Worm (Caenorhabditis elegans) whole organism, L3 larva: ENCODE measurements around the gene daf-14.

Experiments used
- aly-2 ChIP-seq: fragments of 150-350 bp; optimal IDR thresholded peaks from 2 replicates; lab custom pipeline; 2014; ENCODE audit warnings: missing biosample characterization, missing genetic modification characterization
- ama-1 ChIP-seq: fragments of 150-350 bp; optimal IDR thresholded peaks from 2 replicates; lab custom pipeline; 2018
- ceh-16 ChIP-seq: sonication (generic microtip); optimal IDR thresholded peaks from 2 replicates; lab custom pipeline; 2017; ENCODE audit warnings: missing biosample characterization, missing genetic modification characterization
- daf-12 ChIP-seq: fragments of 150-350 bp; optimal IDR thresholded peaks from 2 replicates; lab custom pipeline; 2014; ENCODE audit warnings: missing biosample characterization, missing genetic modification reagents, missing genetic modification characterization
- egl-27 ChIP-seq: sonication (generic microtip); optimal IDR thresholded peaks from 4 replicates; lab custom pipeline; 2017; ENCODE audit warnings: missing biosample characterization, missing genetic modification reagents, missing genetic modification characterization
- elt-1 ChIP-seq: fragments of 150-350 bp; optimal IDR thresholded peaks from 2 replicates; lab custom pipeline; 2014; ENCODE audit warnings: missing biosample characterization, missing genetic modification characterization
- elt-2 ChIP-seq: sonication (generic microtip); optimal IDR thresholded peaks from 2 replicates; lab custom pipeline; 2016; ENCODE audit warnings: missing genetic modification reagents, mild to moderate bottlenecking, missing genetic modification characterization, missing compliant biosample characterization
- eor-1 ChIP-seq, 2 experiments: fragments of 150-350 bp; optimal IDR thresholded peaks; 2 replicates each; lab custom pipeline; 2014 to 2018; ENCODE audit warnings: missing biosample characterization in 2 of 2, missing genetic modification characterization in 2 of 2
- fkh-10 ChIP-seq: sonication (generic microtip); optimal IDR thresholded peaks from 2 replicates; lab custom pipeline; 2017; ENCODE audit warnings: missing biosample characterization, missing genetic modification reagents, missing genetic modification characterization
- fkh-2 ChIP-seq: fragments of 150-350 bp; optimal IDR thresholded peaks from 2 replicates; lab custom pipeline; 2014; ENCODE audit warnings: missing biosample characterization, missing genetic modification reagents, missing genetic modification characterization
- fos-1 ChIP-seq: fragments of 150-350 bp; optimal IDR thresholded peaks from 2 replicates; lab custom pipeline; 2014; ENCODE audit warnings: missing biosample characterization, missing genetic modification characterization
- hmg-11 ChIP-seq: sonication (generic microtip); optimal IDR thresholded peaks from 2 replicates; lab custom pipeline; 2016; ENCODE audit warnings: missing genetic modification characterization, missing compliant biosample characterization
- jun-1 ChIP-seq: fragments of 150-350 bp; optimal IDR thresholded peaks from 2 replicates; lab custom pipeline; 2014; ENCODE audit warnings: missing biosample characterization, missing genetic modification reagents, missing genetic modification characterization
- lin-15B ChIP-seq: fragments of 150-350 bp; optimal IDR thresholded peaks from 2 replicates; lab custom pipeline; 2014; ENCODE audit warnings: missing biosample characterization, missing genetic modification characterization
- lin-39 ChIP-seq: fragments of 150-350 bp; optimal IDR thresholded peaks from 2 replicates; lab custom pipeline; 2018; ENCODE audit warnings: missing biosample characterization, missing genetic modification reagents, missing genetic modification characterization
- mdl-1 ChIP-seq: fragments of 150-350 bp; optimal IDR thresholded peaks from 2 replicates; lab custom pipeline; 2014; ENCODE audit warnings: missing biosample characterization, missing genetic modification characterization
- mml-1 ChIP-seq: fragments of 150-350 bp; sonication (generic microtip); optimal IDR thresholded peaks from 3 replicates; lab custom pipeline; 2014; ENCODE audit warnings: missing biosample characterization, missing genetic modification characterization
- nhr-11 ChIP-seq: fragments of 150-350 bp; optimal IDR thresholded peaks from 2 replicates; lab custom pipeline; 2014; ENCODE audit warnings: missing biosample characterization, missing genetic modification characterization
- nhr-12 ChIP-seq: fragments of 150-350 bp; optimal IDR thresholded peaks from 2 replicates; lab custom pipeline; 2014; ENCODE audit warnings: missing biosample characterization, missing genetic modification characterization
- nhr-23 ChIP-seq: fragments of 150-350 bp; optimal IDR thresholded peaks from 2 replicates; lab custom pipeline; 2014; ENCODE audit warnings: missing biosample characterization, missing genetic modification reagents, missing genetic modification characterization
- nhr-237 ChIP-seq: fragments of 150-350 bp; optimal IDR thresholded peaks from 2 replicates; lab custom pipeline; 2014; ENCODE audit warnings: missing biosample characterization, missing genetic modification characterization
- nhr-28 ChIP-seq: fragments of 150-350 bp; optimal IDR thresholded peaks from 2 replicates; lab custom pipeline; 2014; ENCODE audit warnings: missing biosample characterization, missing genetic modification characterization
- nhr-43 ChIP-seq: sonication (generic microtip); optimal IDR thresholded peaks from 2 replicates; lab custom pipeline; 2016; ENCODE audit warnings: mild to moderate bottlenecking, missing genetic modification characterization, missing compliant biosample characterization; ENCODE audit not compliant: poor library complexity, severe bottlenecking
- nhr-67 ChIP-seq: fragments of 150-350 bp; optimal IDR thresholded peaks from 2 replicates; lab custom pipeline; 2014; ENCODE audit warnings: missing biosample characterization, missing genetic modification characterization
- nhr-76 ChIP-seq: fragments of 150-350 bp; sonication (generic microtip); optimal IDR thresholded peaks from 5 replicates; lab custom pipeline; 2014; ENCODE audit warnings: missing biosample characterization, missing genetic modification characterization
- nhr-77 ChIP-seq: fragments of 150-350 bp; optimal IDR thresholded peaks from 2 replicates; lab custom pipeline; 2014; ENCODE audit warnings: missing biosample characterization, missing genetic modification characterization
- pha-4 ChIP-seq: fragments of 150-350 bp; optimal IDR thresholded peaks from 2 replicates; lab custom pipeline; 2014; ENCODE audit warnings: missing biosample characterization, missing genetic modification reagents, missing genetic modification characterization
- pqm-1 ChIP-seq: fragments of 150-350 bp; optimal IDR thresholded peaks from 2 replicates; lab custom pipeline; 2017; ENCODE audit warnings: missing biosample characterization, missing genetic modification characterization, inconsistent platforms
- sea-2 ChIP-seq: fragments of 150-350 bp; sonication (generic microtip); optimal IDR thresholded peaks from 4 replicates; lab custom pipeline; 2014; ENCODE audit warnings: missing biosample characterization, missing genetic modification reagents, missing genetic modification characterization
- skn-1 ChIP-seq: fragments of 150-350 bp; optimal IDR thresholded peaks from 2 replicates; lab custom pipeline; 2014; ENCODE audit warnings: missing biosample characterization, missing genetic modification characterization
- snpc-4 ChIP-seq: fragments of 150-350 bp; optimal IDR thresholded peaks from 2 replicates; lab custom pipeline; 2014; ENCODE audit warnings: missing biosample characterization, missing genetic modification characterization
- tbx-2 ChIP-seq: sonication (generic microtip); optimal IDR thresholded peaks from 2 replicates; lab custom pipeline; 2016; ENCODE audit warnings: mild to moderate bottlenecking, missing genetic modification characterization, missing compliant biosample characterization
- unc-39 ChIP-seq: sonication (generic microtip); optimal IDR thresholded peaks from 4 replicates; lab custom pipeline; 2017; ENCODE audit warnings: missing biosample characterization, missing genetic modification characterization
- unc-62 ChIP-seq: fragments of 150-350 bp; sonication (generic microtip); optimal IDR thresholded peaks from 4 replicates; lab custom pipeline; 2014; ENCODE audit warnings: missing biosample characterization, missing genetic modification reagents, missing genetic modification characterization
- zag-1 ChIP-seq: fragments of 150-350 bp; optimal IDR thresholded peaks from 2 replicates; lab custom pipeline; 2014; ENCODE audit warnings: missing biosample characterization, missing genetic modification characterization
- ztf-11 ChIP-seq: fragments of 150-350 bp; optimal IDR thresholded peaks from 2 replicates; lab custom pipeline; 2014; ENCODE audit warnings: missing biosample characterization, missing genetic modification characterization
- ztf-4 ChIP-seq: fragments of 150-350 bp; optimal IDR thresholded peaks from 2 replicates; lab custom pipeline; 2014; ENCODE audit warnings: missing biosample characterization, missing genetic modification characterization

The daf-14 gene

DNA sequence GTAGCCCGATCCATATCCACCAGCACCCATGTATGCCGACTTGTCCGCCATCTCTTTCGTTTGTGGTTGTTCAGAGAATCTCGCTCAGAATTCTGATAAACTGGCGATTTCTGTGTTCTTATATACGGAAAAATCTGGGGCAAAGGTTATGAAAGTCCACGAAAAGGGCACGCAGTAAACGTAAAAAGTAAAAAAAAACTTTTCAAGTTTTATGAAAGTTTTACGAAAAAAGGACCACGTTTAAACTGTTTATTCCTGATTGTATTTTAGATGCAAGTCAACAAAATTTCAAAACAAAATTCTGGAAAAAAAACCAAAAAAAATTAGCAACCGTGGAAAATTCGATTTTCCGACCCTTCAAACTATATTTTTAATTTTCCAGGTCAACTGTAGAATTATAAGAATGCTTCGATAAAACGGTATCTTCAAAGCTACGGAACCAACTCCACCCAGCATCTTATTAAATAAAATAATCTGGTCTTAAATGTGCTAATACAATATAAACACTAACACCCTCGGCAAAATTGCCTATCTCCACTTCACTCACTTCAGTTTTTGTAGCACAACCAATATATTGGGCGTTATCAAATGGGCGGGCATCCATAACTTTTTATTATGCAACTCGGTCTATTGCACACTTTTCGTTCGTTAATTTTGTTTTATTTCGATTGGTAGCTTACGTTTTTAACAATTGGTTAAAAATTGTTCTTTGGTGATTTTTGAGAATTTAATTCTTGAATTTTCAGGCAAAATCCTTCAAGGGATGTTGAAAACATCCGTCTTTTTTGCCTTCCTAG is 18.9 kb downstream of the daf-14 start, which contains the start of the genes nspd-7 and Y43C5A.2:
Gene nspd-7, minus strand, starts transcription at position 51 of the 797 bp plus-strand sequence.
Gene Y43C5A.2, plus strand, starts transcription at position 747 of the 797 bp plus-strand sequence.
- TF ChIP-seq pqm-1 (tag; lab: Kevin White, UChicago), result peak; percentile 34
- peak; percentile 69 for TF ChIP-seq elt-2
- TF ChIP-seq nhr-12, result no peak
- TF ChIP-seq eor-1 (tag; optimal IDR thresholded peaks at IDR 0.05; lab: Kevin White, UChicago), result no peak
- TF ChIP-seq pha-4, result peak; percentile 22

DNA sequence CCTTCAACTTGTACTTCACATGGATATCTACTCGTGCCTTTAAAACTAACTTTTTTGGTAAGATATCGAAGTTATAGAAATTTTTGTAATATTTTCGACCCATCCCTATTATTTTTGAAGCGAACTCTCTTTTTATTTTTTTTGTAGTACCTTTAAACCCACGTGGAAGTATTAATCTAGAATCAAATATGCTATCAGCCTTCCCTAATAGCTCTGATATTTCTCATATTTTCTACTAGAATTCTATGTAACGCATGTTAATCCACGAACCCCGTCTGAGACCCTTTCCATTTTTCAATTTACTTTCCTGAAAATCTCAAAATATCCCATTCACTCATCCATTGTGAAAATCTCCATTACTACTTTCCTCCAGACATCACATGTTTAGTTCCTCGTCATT is 22.9 kb downstream of the daf-14 start:
- no peak for TF ChIP-seq nhr-11
- TF ChIP-seq nhr-12, result no peak
- no peak for TF ChIP-seq tbx-2 (tag; lab: Kevin White, UChicago)
- TF ChIP-seq nhr-67, result no peak
- no peak for TF ChIP-seq pha-4
- TF ChIP-seq hmg-11 (tag; lab: Kevin White, UChicago), result no peak
- TF ChIP-seq zag-1 (tag; lab: Kevin White, UChicago), result no peak
- no peak for TF ChIP-seq fkh-10 (GFP tag; lab: Kevin White, UChicago)
- TF ChIP-seq elt-1, result no peak
- no peak for TF ChIP-seq ztf-11
- TF ChIP-seq fos-1, result no peak
- TF ChIP-seq egl-27 (tag; lab: Kevin White, UChicago), result no peak

DNA sequence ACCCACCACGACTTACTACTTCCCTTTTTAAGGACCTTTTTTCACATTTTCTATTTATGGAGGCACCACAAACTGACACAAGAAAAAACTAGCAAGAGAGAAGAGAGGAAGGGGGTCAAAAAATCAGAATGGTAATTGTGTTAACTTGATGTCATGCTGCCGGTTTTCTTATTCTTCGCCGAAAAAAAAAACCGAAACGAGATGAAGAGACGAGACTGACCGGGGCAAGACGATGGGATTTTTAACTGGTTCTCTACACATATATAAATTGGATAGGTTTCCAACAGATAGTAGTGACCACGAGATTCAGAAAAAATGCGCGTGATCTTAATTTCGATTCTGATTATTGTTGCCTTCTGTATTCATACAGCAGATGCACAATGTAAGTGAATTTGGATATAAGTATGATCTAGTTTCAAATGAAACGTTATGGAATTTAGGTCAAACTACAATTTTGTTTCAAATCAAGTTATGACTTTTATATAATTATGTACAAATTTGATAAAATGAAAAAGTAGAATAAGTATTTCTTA is 23.4 kb downstream of the daf-14 start, which contains the start of gene Y43C5A.3:
Gene Y43C5A.3, plus strand, starts transcription at position 256 of the 533 bp plus-strand sequence.
- no peak for TF ChIP-seq zag-1 (tag; lab: Kevin White, UChicago)
- peak; percentile 57 for TF ChIP-seq nhr-23 (tag; lab: Kevin White, UChicago)

DNA sequence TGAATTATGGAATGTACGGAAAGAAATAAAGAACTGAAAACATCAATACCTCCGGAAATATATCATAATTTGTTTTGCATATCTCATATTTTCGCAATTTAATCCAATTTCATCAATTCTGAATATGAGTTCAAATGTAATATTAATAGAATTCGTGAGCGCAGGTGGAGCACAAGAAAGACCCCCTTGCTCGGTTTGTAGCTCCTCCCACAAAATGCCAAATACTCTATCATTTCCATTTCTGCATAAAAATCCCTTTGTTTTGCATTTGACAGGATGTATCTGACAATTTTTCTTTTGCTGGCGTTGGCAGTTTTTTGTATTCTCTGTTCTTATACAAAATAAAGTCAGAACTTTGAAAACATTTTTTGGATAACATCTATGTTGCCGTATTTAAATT is 24.6 kb downstream of the daf-14 start:
- no peak for TF ChIP-seq unc-39 (tag; lab: Kevin White, UChicago)
- no peak for TF ChIP-seq lin-15B (tag; lab: Kevin White, UChicago)
- no peak for TF ChIP-seq nhr-67
- no peak for TF ChIP-seq unc-62
- TF ChIP-seq fkh-2 (tag; lab: Kevin White, UChicago), result no peak
- TF ChIP-seq nhr-77, result no peak
- TF ChIP-seq pqm-1 (tag; lab: Kevin White, UChicago), result no peak
- TF ChIP-seq ztf-4 (tag; lab: Kevin White, UChicago), result no peak
- no peak for TF ChIP-seq skn-1 (tag; lab: Kevin White, UChicago)
- no peak for TF ChIP-seq mml-1
- no peak for TF ChIP-seq nhr-12
- no peak for TF ChIP-seq nhr-23 (tag; lab: Kevin White, UChicago)
- TF ChIP-seq nhr-28 (tag; lab: Kevin White, UChicago), result no peak
- TF ChIP-seq eor-1 (tag; optimal IDR thresholded peaks at IDR 0.05; lab: Kevin White, UChicago), result no peak
- TF ChIP-seq nhr-43 (tag; lab: Kevin White, UChicago), result no peak
- no peak for TF ChIP-seq mdl-1 (tag; lab: Kevin White, UChicago)
- no peak for TF ChIP-seq hmg-11 (tag; lab: Kevin White, UChicago)
- no peak for TF ChIP-seq fos-1
- TF ChIP-seq elt-1, result no peak

DNA sequence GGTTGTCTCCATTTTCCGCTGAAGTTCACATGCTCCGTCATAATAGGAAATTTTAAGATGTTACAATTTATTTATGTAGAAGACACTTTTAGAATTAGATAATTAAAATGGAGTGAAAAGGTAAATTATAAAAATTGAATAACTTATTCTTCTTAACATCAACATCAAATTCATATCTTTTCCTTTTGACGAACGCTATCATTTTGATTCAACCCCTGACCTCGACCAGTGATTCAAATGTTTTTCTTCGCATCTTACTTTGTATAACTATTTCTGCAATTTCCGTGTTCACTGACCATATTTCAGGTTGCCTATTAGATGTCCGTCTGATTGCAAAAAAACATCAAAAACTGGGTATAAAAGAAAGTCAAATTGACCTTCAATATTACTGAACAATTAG is 26.5 kb downstream of the daf-14 start, which contains the start of gene Y43C5A.7:
Gene Y43C5A.7, plus strand, starts transcription at position 301 of the 400 bp plus-strand sequence.
- TF ChIP-seq nhr-237 (tag; lab: Kevin White, UChicago) (no peak), jun-1 (tag; lab: Kevin White, UChicago) (no peak), nhr-67 (no peak), sea-2 (no peak), eor-1 (tag; optimal IDR thresholded peaks at IDR 0.05; lab: Kevin White, UChicago) (no peak), elt-2 (no peak), ceh-16 (tag; lab: Kevin White, UChicago) (no peak), pha-4 (no peak)

DNA sequence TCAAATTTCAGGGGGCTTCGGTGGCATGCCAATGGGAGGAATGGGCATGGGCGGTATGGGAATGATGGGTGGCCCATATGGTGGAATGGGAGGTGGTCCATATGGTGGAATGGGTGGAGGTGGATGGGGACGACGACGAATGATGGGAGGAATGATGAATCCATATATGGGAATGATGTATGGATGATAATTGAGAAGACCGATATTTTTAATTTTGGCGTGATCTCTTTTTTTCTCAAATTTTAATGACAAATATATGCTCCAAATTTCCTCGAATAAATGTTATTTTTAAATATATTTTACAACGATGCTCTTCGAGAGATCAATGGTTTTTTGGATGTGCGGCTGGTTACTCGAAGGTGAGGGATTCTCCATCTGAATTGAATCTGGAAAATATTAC is 27.3 kb downstream of the daf-14 start, which contains the start of gene Y43C5A.4:
Gene Y43C5A.4, plus strand, starts transcription at position 301 of the 400 bp plus-strand sequence.
- no peak for TF ChIP-seq fkh-10 (GFP tag; lab: Kevin White, UChicago)
- TF ChIP-seq daf-12 (tag; lab: Kevin White, UChicago), result no peak
- no peak for TF ChIP-seq lin-15B (tag; lab: Kevin White, UChicago)
- TF ChIP-seq snpc-4 (tag; lab: Kevin White, UChicago), result no peak
- TF ChIP-seq ama-1, result no peak
- TF ChIP-seq nhr-76 (tag; lab: Kevin White, UChicago), result no peak
- no peak for TF ChIP-seq nhr-23 (tag; lab: Kevin White, UChicago)
- TF ChIP-seq lin-39 (tag; lab: Kevin White, UChicago), result no peak
- no peak for TF ChIP-seq nhr-12
- no peak for TF ChIP-seq ztf-11
- no peak for TF ChIP-seq nhr-28 (tag; lab: Kevin White, UChicago)
- TF ChIP-seq unc-62, result no peak
- TF ChIP-seq aly-2 (tag; lab: Kevin White, UChicago), result no peak
- TF ChIP-seq nhr-43 (tag; lab: Kevin White, UChicago), result no peak
- TF ChIP-seq eor-1 (tag; optimal IDR thresholded peaks at IDR 0.05; lab: Kevin White, UChicago), result no peak
